Worm (Caenorhabditis elegans) whole organism, early embryonic: ENCODE results near the gene nhr-18.

ENCODE experiments used
- B0310.2 ChIP-seq: sonication (generic microtip); optimal IDR thresholded peaks from 2 replicates; lab custom pipeline; 2016; ENCODE audit warnings: mild to moderate bottlenecking, missing genetic modification characterization, missing compliant biosample characterization
- F13C5.2 ChIP-seq: sonication (generic microtip); optimal IDR thresholded peaks from 2 replicates; lab custom pipeline; 2017; ENCODE audit warnings: mild to moderate bottlenecking, missing genetic modification characterization, inconsistent platforms, missing compliant biosample characterization
- aly-1 ChIP-seq: sonication (generic microtip); optimal IDR thresholded peaks from 2 replicates; lab custom pipeline; 2016; ENCODE audit warnings: missing genetic modification characterization, missing compliant biosample characterization
- ama-1 ChIP-seq: fragments of 150-350 bp; optimal IDR thresholded peaks from 2 replicates; lab custom pipeline; 2014
- ets-7 ChIP-seq: sonication (generic microtip); optimal IDR thresholded peaks from 2 replicates; lab custom pipeline; 2016; ENCODE audit warnings: missing genotype, missing genetic modification characterization, missing compliant biosample characterization
- flt-1 ChIP-seq: fragments of 200-800 bp; sonication (Bioruptor generic); IDR thresholded peaks from 2 replicates; pipeline ENCODE4 v1.3.6; 2022; ENCODE audit warnings: missing genetic modification characterization, missing compliant biosample characterization
- hmbx-1 ChIP-seq: sonication (generic microtip); optimal IDR thresholded peaks from 2 replicates; lab custom pipeline; 2016; ENCODE audit warnings: mild to moderate bottlenecking, missing genetic modification characterization, missing compliant biosample characterization
- hmg-4 ChIP-seq: fragments of 200-800 bp; sonication (Bioruptor generic); optimal IDR thresholded peaks from 2 replicates; lab custom pipeline; 2018; ENCODE audit warnings: mild to moderate bottlenecking, missing genetic modification characterization, missing compliant biosample characterization
- pes-1 ChIP-seq: fragments of 200-800 bp; sonication (Bioruptor generic); IDR thresholded peaks from 2 replicates; pipeline ENCODE4 v1.3.6; 2022; ENCODE audit warnings: missing genetic modification reagents, missing genetic modification characterization, missing compliant biosample characterization
- scrt-1 ChIP-seq: fragments of 200-800 bp; sonication (Bioruptor generic); IDR thresholded peaks from 2 replicates; pipeline ENCODE4 v1.3.6; 2022; ENCODE audit warnings: missing genetic modification characterization, missing compliant biosample characterization
- sea-1 ChIP-seq: fragments of 200-800 bp; sonication (Bioruptor generic); conservative IDR thresholded peaks from 2 replicates; pipeline ENCODE4 v1.3.6; 2022; ENCODE audit warnings: missing genetic modification characterization, missing compliant biosample characterization
- tbx-37 ChIP-seq: fragments of 200-800 bp; sonication (Bioruptor generic); conservative IDR thresholded peaks from 2 replicates; pipeline ENCODE4 v1.3.6; 2022; ENCODE audit warnings: missing genetic modification reagents, missing genetic modification characterization, missing compliant biosample characterization

DNA sequence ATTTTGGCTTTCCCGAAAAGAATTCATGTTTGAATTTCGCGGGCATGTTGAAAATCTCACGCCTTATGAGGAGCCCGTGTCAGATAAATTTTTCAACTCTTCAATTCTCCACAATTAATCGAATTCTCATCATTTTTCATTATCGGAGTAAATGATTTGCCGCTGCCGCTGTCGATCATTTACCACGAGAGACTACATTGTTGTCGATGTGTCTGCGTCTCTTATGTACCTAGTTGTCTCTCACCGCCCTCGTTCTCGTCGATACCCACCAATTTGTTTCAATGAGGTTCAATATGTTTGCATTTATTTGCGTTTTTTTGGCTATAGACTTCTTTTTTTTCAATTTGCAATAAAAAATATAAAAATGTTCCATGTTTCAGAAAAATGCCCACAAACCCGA, 34.9 kb upstream of the nhr-18 start, which contains the start of gene nhr-13:
- TF ChIP-seq hmg-4 (no peak), F13C5.2 (tag; lab: Kevin White, UChicago) (no peak), aly-1 (no peak), ama-1 (lab: Kevin White, UChicago) (no peak), flt-1 (GFP tag; lab: Robert Waterston, UW) (no peak), sea-1 (GFP tag; lab: Robert Waterston, UW) (no peak), pes-1 (no peak), ets-7 (no peak), B0310.2 (tag; lab: Kevin White, UChicago) (no peak), scrt-1 (GFP tag; lab: Robert Waterston, UW) (no peak), tbx-37 (no peak), hmbx-1 (tag; lab: Kevin White, UChicago) (no peak)
